Fruit fly (Drosophila melanogaster) whole organism, embryonic: ENCODE data around the gene Arpc5.

Source experiments
- CG4360 ChIP-seq: fragments of 200-800 bp; sonication (Bioruptor generic); IDR thresholded peaks from 2 replicates; pipeline ENCODE4 v1.3.6; 2022; ENCODE audit warnings: missing biosample characterization, missing genetic modification characterization
- CG7745 ChIP-seq: fragments of 200-800 bp; sonication (Bioruptor generic); optimal IDR thresholded peaks from 2 replicates; lab custom pipeline; 2018; ENCODE audit warnings: missing biosample characterization, mild to moderate bottlenecking, missing genetic modification characterization, moderate library complexity
- ERR ChIP-seq: fragments of 200-800 bp; sonication (Bioruptor generic); optimal IDR thresholded peaks from 2 replicates; lab custom pipeline; 2016; ENCODE audit warnings: missing biosample characterization, missing genetic modification characterization
- NfI ChIP-seq: fragments of 200-800 bp; sonication (Bioruptor generic); optimal IDR thresholded peaks from 3 replicates; lab custom pipeline; 2018; ENCODE audit warnings: missing biosample characterization, mild to moderate bottlenecking, missing genetic modification characterization, moderate library complexity
- trem ChIP-seq: fragments of 200-800 bp; optimal IDR thresholded peaks from 3 replicates; lab custom pipeline; 2019; ENCODE audit warnings: missing biosample characterization, mild to moderate bottlenecking, missing genetic modification characterization, moderate library complexity

dm6 chr2L:2627507-2627906, 47.4 kb downstream of the Arpc5 start:
- TF ChIP-seq ERR = no peak
- TF ChIP-seq CG7745 (tag; lab: Kevin White, UChicago) = no peak
- TF ChIP-seq CG4360 (GFP tag; lab: Robert Waterston, UW) = no peak
- no peak for TF ChIP-seq NfI (GFP tag; lab: Kevin White, UChicago)
- TF ChIP-seq trem (tag; lab: Kevin White, UChicago) = no peak
